Fruit fly (Drosophila melanogaster) Kc167 (cell line): ENCODE measurements around the gene Polr2I.

Source experiments
- Sin3A ChIP-seq: fragments of >200 bp; optimal IDR thresholded peaks from 2 replicates; lab custom pipeline; 2018; ENCODE audit warnings: missing external identifiers
- psq ChIP-seq: fragments of >200 bp; optimal IDR thresholded peaks from 2 replicates; lab custom pipeline; 2017; ENCODE audit warnings: missing external identifiers
- ttk ChIP-seq: sonication (Bioruptor generic); optimal IDR thresholded peaks from 2 replicates; lab custom pipeline; 2017; ENCODE audit warnings: missing external identifiers

DNA sequence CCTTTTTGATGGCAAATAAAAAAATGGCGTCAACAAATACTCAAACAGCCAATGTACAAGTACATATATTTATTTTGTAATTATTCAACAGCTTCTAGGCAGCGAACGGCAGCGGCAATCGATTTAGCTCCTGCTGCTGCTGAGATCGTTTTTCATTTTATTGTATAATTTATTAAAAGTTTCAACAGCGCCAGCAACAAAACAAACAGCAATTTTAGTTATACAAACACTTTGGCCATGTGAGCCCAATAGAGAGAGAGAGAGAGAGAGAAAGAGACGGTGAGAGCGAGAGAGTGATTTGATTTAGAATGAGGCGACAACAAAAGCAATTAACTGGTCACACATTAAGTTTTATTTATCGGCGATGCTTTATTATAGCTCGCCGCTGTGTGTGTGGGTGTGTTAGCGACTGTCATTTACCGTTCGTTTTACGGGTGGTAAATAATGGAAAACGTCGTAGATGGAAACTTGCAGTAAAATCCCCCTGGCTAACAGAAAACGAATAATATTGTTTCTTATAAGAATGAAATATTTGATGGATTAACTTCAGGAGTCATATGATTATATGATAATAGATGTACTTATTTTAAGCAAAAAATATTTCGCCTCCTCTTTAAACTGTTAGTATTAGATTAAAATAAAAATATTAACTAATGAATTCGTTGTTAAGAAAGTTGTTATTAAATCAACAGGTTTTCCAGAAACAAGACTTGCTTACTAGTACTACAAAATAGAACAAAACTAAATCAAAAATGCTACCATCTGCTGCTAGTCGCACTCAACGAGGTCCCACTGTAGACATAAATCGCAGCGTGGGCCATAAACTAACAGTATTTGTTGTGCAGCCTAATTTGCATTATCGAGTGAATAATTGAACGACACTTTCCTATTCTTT is 23.6 kb upstream of the Polr2I start:
- no peak for TF ChIP-seq psq (lab: Kevin White, UChicago)
- TF ChIP-seq ttk, result no peak
- TF ChIP-seq Sin3A (lab: Kevin White, UChicago), result no peak
